Worm (Caenorhabditis elegans) whole organism, mixed stage, embryonic: ENCODE results near the gene F16H6.7.

Experiments used
- elt-3 ChIP-seq: fragments of 150-350 bp; optimal IDR thresholded peaks from 2 replicates; lab custom pipeline; 2014; ENCODE audit warnings: missing biosample characterization, missing genetic modification characterization
- nhr-28 ChIP-seq: fragments of 150-350 bp; optimal IDR thresholded peaks from 2 replicates; lab custom pipeline; 2014; ENCODE audit warnings: missing biosample characterization, missing genetic modification characterization
- pha-4 ChIP-seq: fragments of 150-350 bp; optimal IDR thresholded peaks from 2 replicates; lab custom pipeline; 2018; ENCODE audit warnings: missing biosample characterization, missing genetic modification reagents, missing genetic modification characterization
- sem-2 ChIP-seq: fragments of 200-800 bp; sonication (Bioruptor generic); optimal IDR thresholded peaks from 2 replicates; lab custom pipeline; 2018; ENCODE audit warnings: mild to moderate bottlenecking, missing genetic modification characterization, missing compliant biosample characterization
- sptf-1 ChIP-seq: sonication (generic microtip); optimal IDR thresholded peaks from 2 replicates; lab custom pipeline; 2017; ENCODE audit warnings: mild to moderate bottlenecking, missing genetic modification characterization, moderate library complexity, missing compliant biosample characterization
- unc-39 ChIP-seq: fragments of 150-350 bp; optimal IDR thresholded peaks from 2 replicates; lab custom pipeline; 2014; ENCODE audit warnings: missing biosample characterization, missing genetic modification characterization
- ztf-11 ChIP-seq: fragments of 150-350 bp; optimal IDR thresholded peaks from 2 replicates; lab custom pipeline; 2014; ENCODE audit warnings: missing biosample characterization, missing genetic modification characterization

ce11 chrV:18235808-18236207 lies 26.8 kb upstream of the F16H6.7 start:
- TF ChIP-seq elt-3 (tag; lab: Kevin White, UChicago) (no peak), unc-39 (no peak), sem-2 (no peak), nhr-28 (no peak), sptf-1 (no peak), ztf-11 (no peak), pha-4 (tag; lab: Kevin White, UChicago) (no peak)
